Worm (Caenorhabditis elegans): ENCODE measurements around the gene C08B6.5.

- TF ChIP-seq dpl-1 (GFP tag; optimal IDR thresholded peaks at IDR 0.05), result no peak
- TF ChIP-seq unc-30 (tag; optimal IDR thresholded peaks at IDR 0.05), result no peak
- no peak for TF ChIP-seq ztf-4 (tag; optimal IDR thresholded peaks at IDR 0.05)
- no peak for TF ChIP-seq ama-1 (optimal IDR thresholded peaks at IDR 0.05)
- TF ChIP-seq ceh-82 (tag; optimal IDR thresholded peaks at IDR 0.05), result no peak
- TF ChIP-seq lsy-2 (tag; optimal IDR thresholded peaks at IDR 0.05), result no peak
Observed at ce11 chrV:10083999-10084468, 33.5 kb upstream of the C08B6.5 start, which contains the start of gene nhr-12.
